Worm (Caenorhabditis elegans): Measurements from ENCODE around the gene akt-1.
A peak's percentile ranks its signal among the peaks of the same experiment; 100 is the strongest.

Gene akt-1

ce11 chrV:10273837-10274236 is 25.1 kb downstream of the akt-1 start:
- TF ChIP-seq lin-13 (GFP tag; optimal IDR thresholded peaks at IDR 0.05) (peak; percentile 40), crh-2 (tag; optimal IDR thresholded peaks at IDR 0.05) (peak; percentile 46), ztf-1 (GFP tag; conservative IDR thresholded peaks at IDR 0.05) (no peak), ztf-4 (tag; optimal IDR thresholded peaks at IDR 0.05) (peak; percentile 37), alr-1 (tag; optimal IDR thresholded peaks at IDR 0.05) (peak; percentile 25), ceh-16 (tag; optimal IDR thresholded peaks at IDR 0.05) (no peak), mbf-1 (tag; optimal IDR thresholded peaks at IDR 0.05) (no peak), sma-9 (GFP tag; optimal IDR thresholded peaks at IDR 0.05) (peak; percentile 60), sma-9 (tag; optimal IDR thresholded peaks at IDR 0.05) (no peak), lin-11 (tag; optimal IDR thresholded peaks at IDR 0.05) (peak; percentile 22), nhr-6 (tag; optimal IDR thresholded peaks at IDR 0.05) (peak; percentile 62), egl-27 (tag; optimal IDR thresholded peaks at IDR 0.05) (peak; percentile 36), F13H6.1 (tag; optimal IDR thresholded peaks at IDR 0.05) (peak; percentile 62), snpc-4 (tag; optimal IDR thresholded peaks at IDR 0.05) (peak; percentile 15), unc-55 (GFP tag; optimal IDR thresholded peaks at IDR 0.05) (peak; percentile 87), elt-1 (tag; optimal IDR thresholded peaks at IDR 0.05) (no peak), blmp-1 (tag; optimal IDR thresholded peaks at IDR 0.05; ENCODE audit: insufficient read depth) (no peak), mdl-1 (tag; optimal IDR thresholded peaks at IDR 0.05) (peak in 1 of 2 experiments; percentile 74), nhr-129 (tag; optimal IDR thresholded peaks at IDR 0.05) (peak; percentile 73), zag-1 (tag; optimal IDR thresholded peaks at IDR 0.05) (peak; percentile 73), peb-1 (tag; optimal IDR thresholded peaks at IDR 0.05) (no peak), ztf-11 (tag; optimal IDR thresholded peaks at IDR 0.05) (no peak), lsy-2 (tag; optimal IDR thresholded peaks at IDR 0.05) (peak in 1 of 2 experiments; percentile 67), ceh-82 (tag; optimal IDR thresholded peaks at IDR 0.05) (no peak), C34F6.9 (tag; optimal IDR thresholded peaks at IDR 0.05) (peak; percentile 78), mab-5 (tag; optimal IDR thresholded peaks at IDR 0.05) (peak; percentile 14), ama-1 (optimal IDR thresholded peaks at IDR 0.05) (no peak), nhr-11 (tag; optimal IDR thresholded peaks at IDR 0.05) (no peak), nhr-25 (tag; optimal IDR thresholded peaks at IDR 0.05) (no peak), nhr-77 (tag; optimal IDR thresholded peaks at IDR 0.05) (no peak), unc-62 (GFP tag; optimal IDR thresholded peaks at IDR 0.05) (no peak), Y55F3AM.14 (GFP tag; optimal IDR thresholded peaks at IDR 0.05) (peak; percentile 25), aly-2 (tag; optimal IDR thresholded peaks at IDR 0.05) (no peak), lin-39 (tag; optimal IDR thresholded peaks at IDR 0.05) (no peak)

- TF ChIP-seq mbf-1 (tag; optimal IDR thresholded peaks at IDR 0.05), result no peak
- TF ChIP-seq blmp-1 (tag; optimal IDR thresholded peaks at IDR 0.05; ENCODE audit: insufficient read depth), result no peak
- peak in 1 of 2 experiments; percentile 22 for TF ChIP-seq lsy-2 (tag; optimal IDR thresholded peaks at IDR 0.05)
- TF ChIP-seq nhr-12 (tag; optimal IDR thresholded peaks at IDR 0.05), result no peak
- TF ChIP-seq skn-1 (tag; optimal IDR thresholded peaks at IDR 0.05), result no peak
- TF ChIP-seq snpc-4 (tag; optimal IDR thresholded peaks at IDR 0.05), result peak; percentile 51
- TF ChIP-seq nhr-23 (tag; optimal IDR thresholded peaks at IDR 0.05), result no peak
- peak; percentile 37 for TF ChIP-seq unc-55 (GFP tag; optimal IDR thresholded peaks at IDR 0.05)
- no peak for TF ChIP-seq crh-2 (tag; optimal IDR thresholded peaks at IDR 0.05)
These were observed 26.9 kb downstream of the akt-1 start, which contains the start of gene Y22F5A.11 for ce11 chrV:10275619-10276018. Gene Y22F5A.11, minus strand, starts transcription at chrV:10275646.

ce11 chrV:10276038-10276437 is 27.3 kb downstream of the akt-1 start:
- TF ChIP-seq nhr-23 (tag; optimal IDR thresholded peaks at IDR 0.05) (no peak), snpc-4 (tag; optimal IDR thresholded peaks at IDR 0.05) (no peak), Y55F3AM.14 (GFP tag; optimal IDR thresholded peaks at IDR 0.05) (no peak), elt-1 (tag; optimal IDR thresholded peaks at IDR 0.05) (no peak)

ce11 chrV:10277579-10277978 is 28.9 kb downstream of the akt-1 start, which contains the start of gene lys-1:
Gene lys-1, plus strand, starts transcription at chrV:10277904.
- TF ChIP-seq fos-1 (tag; optimal IDR thresholded peaks at IDR 0.05), result peak; percentile 95
- TF ChIP-seq ZK546.5 (tag; optimal IDR thresholded peaks at IDR 0.05), result no peak
- no peak for TF ChIP-seq ztf-4 (tag; optimal IDR thresholded peaks at IDR 0.05)
- no peak for TF ChIP-seq elt-1 (tag; optimal IDR thresholded peaks at IDR 0.05)
- TF ChIP-seq sma-9 (GFP tag; optimal IDR thresholded peaks at IDR 0.05), result peak; percentile 35
- TF ChIP-seq sma-9 (tag; optimal IDR thresholded peaks at IDR 0.05), result no peak

All from whole organism, L2 larva.